Worm (Caenorhabditis elegans) whole organism, L2 larva: ENCODE results near the gene mip-1.

Experiments used
- C34F6.9 ChIP-seq: fragments of 150-350 bp; optimal IDR thresholded peaks from 2 replicates; lab custom pipeline; 2014; ENCODE audit warnings: missing biosample characterization, missing genetic modification characterization
- F13H6.1 ChIP-seq: sonication (generic microtip); optimal IDR thresholded peaks from 2 replicates; lab custom pipeline; 2016; ENCODE audit warnings: missing genetic modification characterization, missing compliant biosample characterization
- R02D3.7 ChIP-seq: fragments of 150-350 bp; optimal IDR thresholded peaks from 2 replicates; lab custom pipeline; 2014; ENCODE audit warnings: missing biosample characterization, missing genetic modification characterization
- alr-1 ChIP-seq: fragments of 150-350 bp; optimal IDR thresholded peaks from 2 replicates; lab custom pipeline; 2014; ENCODE audit warnings: missing biosample characterization, missing genetic modification characterization
- ama-1 ChIP-seq: fragments of 150-350 bp; optimal IDR thresholded peaks from 2 replicates; lab custom pipeline; 2018; ENCODE audit warnings: inconsistent platforms
- ceh-82 ChIP-seq: fragments of 150-350 bp; optimal IDR thresholded peaks from 2 replicates; lab custom pipeline; 2014; ENCODE audit warnings: missing biosample characterization, missing genetic modification characterization
- crh-2 ChIP-seq: sonication (generic microtip); optimal IDR thresholded peaks from 2 replicates; lab custom pipeline; 2017; ENCODE audit warnings: missing biosample characterization, missing genetic modification characterization
- dmd-4 ChIP-seq: sonication (generic microtip); optimal IDR thresholded peaks from 2 replicates; lab custom pipeline; 2017; ENCODE audit warnings: missing biosample characterization, missing genetic modification characterization
- egl-27 ChIP-seq: sonication (generic microtip); optimal IDR thresholded peaks from 3 replicates; lab custom pipeline; 2017; ENCODE audit warnings: missing biosample characterization, missing genetic modification reagents, missing genetic modification characterization
- fos-1 ChIP-seq: fragments of 150-350 bp; optimal IDR thresholded peaks from 2 replicates; lab custom pipeline; 2014; ENCODE audit warnings: missing biosample characterization, missing genetic modification characterization
- gmeb-1 ChIP-seq: fragments of 150-350 bp; optimal IDR thresholded peaks from 2 replicates; lab custom pipeline; 2014; ENCODE audit warnings: missing biosample characterization, missing genetic modification characterization
- lin-11 ChIP-seq: fragments of 150-350 bp; sonication (generic microtip); optimal IDR thresholded peaks from 2 replicates; lab custom pipeline; 2014; ENCODE audit warnings: missing biosample characterization, missing genetic modification characterization, inconsistent platforms, mixed read lengths
- lin-39 ChIP-seq: fragments of 150-350 bp; optimal IDR thresholded peaks from 2 replicates; lab custom pipeline; 2014; ENCODE audit warnings: missing biosample characterization, missing genetic modification reagents, missing genetic modification characterization
- lsy-2 ChIP-seq, 2 experiments: fragments of 150-350 bp in 1 of 2; sonication (generic microtip) in 1 of 2; optimal IDR thresholded peaks; 2 replicates each; lab custom pipeline; 2014 to 2017; ENCODE audit warnings: missing biosample characterization in 2 of 2, missing genetic modification characterization in 2 of 2
- mab-5 ChIP-seq: fragments of 150-350 bp; optimal IDR thresholded peaks from 2 replicates; lab custom pipeline; 2014; ENCODE audit warnings: missing biosample characterization, missing genetic modification characterization
- mbf-1 ChIP-seq: sonication (generic microtip); optimal IDR thresholded peaks from 2 replicates; lab custom pipeline; 2017; ENCODE audit warnings: missing biosample characterization, missing genetic modification characterization
- mdl-1 ChIP-seq, 2 experiments: fragments of 150-350 bp in 1 of 2; sonication (generic microtip) in 1 of 2; optimal IDR thresholded peaks; 2 replicates each; lab custom pipeline; 2017; ENCODE audit warnings: missing biosample characterization in 2 of 2, missing genetic modification characterization in 2 of 2
- nhr-10 ChIP-seq: sonication (generic microtip); optimal IDR thresholded peaks from 2 replicates; lab custom pipeline; 2017; ENCODE audit warnings: missing biosample characterization, missing genetic modification characterization
- nhr-129 ChIP-seq: fragments of 150-350 bp; optimal IDR thresholded peaks from 2 replicates; lab custom pipeline; 2014; ENCODE audit warnings: missing biosample characterization, missing genetic modification characterization
- nhr-21 ChIP-seq: fragments of 150-350 bp; optimal IDR thresholded peaks from 2 replicates; lab custom pipeline; 2014; ENCODE audit warnings: missing biosample characterization, missing genetic modification characterization
- nhr-23 ChIP-seq: fragments of 150-350 bp; optimal IDR thresholded peaks from 2 replicates; lab custom pipeline; 2014; ENCODE audit warnings: missing biosample characterization, missing genetic modification reagents, missing genetic modification characterization
- nhr-237 ChIP-seq: fragments of 150-350 bp; optimal IDR thresholded peaks from 2 replicates; lab custom pipeline; 2014; ENCODE audit warnings: missing biosample characterization, missing genetic modification characterization
- nhr-6 ChIP-seq: fragments of 150-350 bp; optimal IDR thresholded peaks from 2 replicates; lab custom pipeline; 2014; ENCODE audit warnings: missing biosample characterization, missing genetic modification characterization
- nhr-77 ChIP-seq: fragments of 150-350 bp; optimal IDR thresholded peaks from 2 replicates; lab custom pipeline; 2014; ENCODE audit warnings: missing biosample characterization, missing genetic modification characterization
- peb-1 ChIP-seq: fragments of 150-350 bp; optimal IDR thresholded peaks from 2 replicates; lab custom pipeline; 2014; ENCODE audit warnings: missing biosample characterization, missing genetic modification characterization
- skn-1 ChIP-seq: sonication (generic microtip); optimal IDR thresholded peaks from 2 replicates; lab custom pipeline; 2017; ENCODE audit warnings: missing biosample characterization, missing genetic modification characterization
- sma-3 ChIP-seq: sonication (generic microtip); optimal IDR thresholded peaks from 2 replicates; lab custom pipeline; 2016; ENCODE audit warnings: missing genetic modification reagents, missing genetic modification characterization, missing compliant biosample characterization
- snpc-4 ChIP-seq: fragments of 150-350 bp; optimal IDR thresholded peaks from 2 replicates; lab custom pipeline; 2014; ENCODE audit warnings: missing biosample characterization, missing genetic modification characterization
- unc-39 ChIP-seq: fragments of 150-350 bp; optimal IDR thresholded peaks from 2 replicates; lab custom pipeline; 2014; ENCODE audit warnings: missing biosample characterization, missing genetic modification characterization
- unc-55 ChIP-seq: fragments of 150-350 bp; sonication (generic microtip); optimal IDR thresholded peaks from 3 replicates; lab custom pipeline; 2014; ENCODE audit warnings: missing biosample characterization, missing genetic modification reagents, missing genetic modification characterization
- unc-62 ChIP-seq: fragments of 150-350 bp; optimal IDR thresholded peaks from 2 replicates; lab custom pipeline; 2014; ENCODE audit warnings: missing biosample characterization, missing genetic modification reagents, missing genetic modification characterization
- zag-1 ChIP-seq: fragments of 150-350 bp; optimal IDR thresholded peaks from 2 replicates; lab custom pipeline; 2014; ENCODE audit warnings: missing biosample characterization, missing genetic modification characterization
- ztf-11 ChIP-seq: sonication (generic microtip); optimal IDR thresholded peaks from 2 replicates; lab custom pipeline; 2017; ENCODE audit warnings: missing biosample characterization, missing genetic modification characterization
- ztf-4 ChIP-seq: fragments of 150-350 bp; optimal IDR thresholded peaks from 2 replicates; lab custom pipeline; 2014; ENCODE audit warnings: missing biosample characterization, missing genetic modification characterization

Gene mip-1

DNA sequence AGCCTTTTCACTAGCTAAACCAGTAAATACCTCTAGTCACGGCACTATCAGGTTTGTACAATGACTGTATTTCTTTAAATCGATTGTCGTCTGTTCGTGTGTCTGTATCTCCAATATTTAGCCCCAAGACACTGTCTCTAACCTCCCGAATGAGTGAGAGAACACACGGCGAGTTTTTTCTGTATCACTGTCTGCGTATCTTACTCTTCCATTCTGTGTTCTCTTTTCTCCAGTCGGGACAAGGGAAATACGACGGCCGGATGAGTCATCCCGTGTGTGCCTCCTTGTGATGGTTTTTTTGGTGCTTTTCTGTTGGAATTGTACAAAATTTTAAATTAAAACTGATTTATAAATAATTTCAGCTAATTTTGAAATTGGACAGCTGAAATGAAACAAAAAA lies 3.2 kb downstream of the mip-1 start (continued):
- TF ChIP-seq R02D3.7 (tag; lab: Kevin White, UChicago) (no peak), zag-1 (tag; lab: Kevin White, UChicago) (no peak), ama-1 (lab: Kevin White, UChicago) (no peak), lsy-2 (tag; optimal IDR thresholded peaks at IDR 0.05; lab: Kevin White, UChicago) (peak; percentile 19 to 80), dmd-4 (no peak), unc-62 (GFP tag; lab: Kevin White, UChicago) (no peak), crh-2 (tag; lab: Kevin White, UChicago) (peak; percentile 66), unc-39 (no peak)

DNA sequence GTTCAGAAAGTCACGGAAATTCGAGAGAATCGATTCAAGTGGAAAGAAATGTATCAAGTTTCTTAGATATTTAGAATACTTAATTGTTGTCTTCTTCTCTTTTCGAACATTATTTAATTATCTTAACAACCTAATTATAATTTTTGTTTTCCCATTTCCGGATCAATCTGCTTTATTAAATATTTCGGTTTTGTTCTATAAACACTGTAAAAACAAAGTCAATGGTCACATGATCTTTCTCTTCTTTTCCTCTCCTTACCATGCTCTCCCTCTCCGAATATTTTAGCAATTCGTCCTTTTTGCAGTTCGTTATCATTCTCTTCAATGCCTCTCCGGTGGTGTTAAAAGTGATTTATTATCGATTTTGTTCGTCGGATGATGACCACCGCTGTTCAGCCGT lies 3.6 kb downstream of the mip-1 start, which contains the start of gene tag-325:
TSS of gene tag-325 (plus strand) at position 301 of the 400 bp plus-strand sequence.
- no peak for TF ChIP-seq unc-39
- peak; percentile 26 for TF ChIP-seq fos-1
- no peak for TF ChIP-seq nhr-21 (tag; lab: Kevin White, UChicago)

DNA sequence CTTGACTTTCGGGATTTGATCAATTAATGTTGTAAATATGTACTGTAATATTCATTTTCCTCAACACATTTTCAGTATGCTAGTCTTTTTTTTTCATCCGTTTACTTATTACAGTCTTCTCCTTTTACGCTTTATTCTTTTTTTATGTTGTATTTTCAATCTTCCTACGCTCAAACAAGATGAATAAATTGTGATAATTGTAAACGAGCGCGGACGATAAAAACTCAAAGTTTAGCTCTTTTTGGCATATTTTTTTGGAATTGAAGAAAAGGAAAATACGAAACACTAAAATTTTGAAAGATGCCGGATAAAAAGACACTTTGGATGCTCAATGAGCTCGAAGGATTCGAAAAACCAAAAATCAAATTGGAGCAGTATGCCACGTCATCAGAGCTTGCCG lies 9.8 kb downstream of the mip-1 start, which contains the start of gene metl-5:
TSS of gene metl-5 (plus strand) at position 301 of the 400 bp plus-strand sequence.
- TF ChIP-seq mab-5, result no peak
- TF ChIP-seq lin-39, result no peak
- TF ChIP-seq peb-1 (tag; lab: Kevin White, UChicago), result no peak
- no peak for TF ChIP-seq lin-11 (tag; lab: Kevin White, UChicago)
- no peak for TF ChIP-seq nhr-237 (tag; lab: Kevin White, UChicago)
- no peak for TF ChIP-seq unc-55 (GFP tag; lab: Kevin White, UChicago)
- no peak for TF ChIP-seq C34F6.9
- no peak for TF ChIP-seq skn-1 (tag; lab: Kevin White, UChicago)
- TF ChIP-seq mdl-1 (tag; optimal IDR thresholded peaks at IDR 0.05; lab: Kevin White, UChicago), result no peak
- no peak for TF ChIP-seq nhr-129
- TF ChIP-seq nhr-10 (tag; lab: Kevin White, UChicago), result no peak
- TF ChIP-seq snpc-4, result no peak
- TF ChIP-seq crh-2 (tag; lab: Kevin White, UChicago), result no peak
- no peak for TF ChIP-seq ztf-4 (tag; lab: Kevin White, UChicago)
- TF ChIP-seq, all 48 proteins: peak for 0

DNA sequence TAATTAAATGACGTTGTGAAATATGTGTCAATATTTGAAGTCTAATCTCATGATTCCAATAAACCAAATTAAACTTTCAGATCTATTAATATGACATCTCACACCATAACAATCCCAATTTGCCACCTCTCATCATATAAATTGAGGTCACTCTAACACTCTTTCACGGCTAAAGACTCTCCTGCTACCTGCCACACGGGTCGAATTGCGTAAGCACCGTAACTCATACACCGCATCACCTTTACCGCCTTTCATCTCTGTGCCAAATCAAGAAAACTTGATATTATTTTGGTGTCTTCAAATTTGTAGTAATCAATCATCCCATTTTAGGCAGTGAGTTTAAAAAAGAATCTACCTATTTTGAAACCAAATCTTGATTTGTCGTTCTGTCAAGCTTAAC lies 13.5 kb downstream of the mip-1 start:
- TF ChIP-seq egl-27 (tag; lab: Kevin White, UChicago) (no peak), zag-1 (tag; lab: Kevin White, UChicago) (no peak), fos-1 (no peak), gmeb-1 (tag; lab: Kevin White, UChicago) (no peak), mdl-1 (tag; optimal IDR thresholded peaks at IDR 0.05; lab: Kevin White, UChicago) (no peak), nhr-10 (tag; lab: Kevin White, UChicago) (no peak), nhr-23 (no peak), C34F6.9 (no peak), sma-3 (GFP tag; lab: Kevin White, UChicago) (no peak), mab-5 (no peak)

DNA sequence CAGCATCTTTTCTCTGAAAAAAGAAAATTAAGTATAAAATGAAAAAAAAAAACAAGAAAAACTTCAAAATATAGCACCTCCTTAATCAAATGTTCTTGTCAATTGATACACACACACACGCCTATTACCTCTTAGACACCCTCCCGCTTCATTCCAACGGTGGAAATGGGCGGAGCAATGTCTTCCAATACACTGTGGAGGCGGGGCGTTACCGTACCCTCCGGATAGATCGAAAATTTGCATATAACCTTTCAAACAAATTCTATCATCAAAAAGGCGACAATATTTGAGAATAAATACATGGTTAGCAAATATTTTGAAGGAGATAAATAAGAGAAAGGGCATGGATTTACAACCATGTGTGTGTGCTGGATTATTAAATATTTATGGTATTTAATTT lies 15.2 kb downstream of the mip-1 start:
- TF ChIP-seq C34F6.9, result no peak
- TF ChIP-seq lsy-2 (tag; optimal IDR thresholded peaks at IDR 0.05; lab: Kevin White, UChicago), result peak in 1 of 2 experiments; percentile 63
- no peak for TF ChIP-seq unc-39
- no peak for TF ChIP-seq ztf-4 (tag; lab: Kevin White, UChicago)
- TF ChIP-seq nhr-23, result no peak
- no peak for TF ChIP-seq lin-11 (tag; lab: Kevin White, UChicago)
- no peak for TF ChIP-seq unc-55 (GFP tag; lab: Kevin White, UChicago)
- TF ChIP-seq, all 48 proteins: peak for 1

DNA sequence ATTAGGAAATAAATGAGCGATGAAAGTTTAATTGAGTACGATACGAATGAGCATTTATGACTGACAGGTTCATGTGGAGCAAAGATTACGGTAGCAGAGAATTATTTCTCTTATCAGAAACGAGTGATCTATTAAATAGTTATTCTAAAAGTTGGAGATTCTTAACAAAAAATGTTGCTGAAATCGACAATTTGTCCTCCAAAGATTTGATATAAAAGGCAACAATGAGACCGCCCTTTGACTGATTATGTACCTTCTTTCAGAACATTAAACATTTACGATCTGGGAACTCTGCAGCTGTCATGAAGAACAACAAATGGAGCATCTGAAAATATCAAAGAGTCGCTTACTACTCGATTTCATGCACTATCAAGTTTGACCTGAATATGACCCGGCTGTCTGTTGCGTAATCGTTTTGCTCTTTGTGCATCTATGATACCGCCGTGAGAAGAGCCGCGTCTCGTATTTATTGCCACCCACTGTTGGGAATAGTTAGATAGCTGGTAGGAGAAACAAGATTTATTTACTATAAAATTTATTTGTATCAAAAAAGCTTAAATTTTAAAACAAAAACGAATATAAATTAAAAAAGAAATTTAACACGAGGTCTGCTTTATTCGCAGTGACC lies 16.8 kb downstream of the mip-1 start, which contains the start of gene pal-1:
TSS of gene pal-1 (minus strand) at position 51 of the 628 bp plus-strand sequence.
- TF ChIP-seq ceh-82, result no peak
- TF ChIP-seq nhr-6 (tag; lab: Kevin White, UChicago), result no peak
- no peak for TF ChIP-seq mbf-1 (tag; lab: Kevin White, UChicago)
- no peak for TF ChIP-seq skn-1 (tag; lab: Kevin White, UChicago)
- TF ChIP-seq nhr-77 (tag; lab: Kevin White, UChicago), result no peak
- TF ChIP-seq alr-1 (tag; lab: Kevin White, UChicago), result no peak
- TF ChIP-seq F13H6.1, result no peak
- TF ChIP-seq ztf-11 (tag; lab: Kevin White, UChicago), result no peak
